Fruit fly (Drosophila melanogaster) whole organism, embryonic: ENCODE data around the gene bun.

Source experiments
- Blimp-1 ChIP-seq: fragments of 200-800 bp; sonication (Bioruptor generic); optimal IDR thresholded peaks from 3 replicates; lab custom pipeline; 2018; ENCODE audit warnings: missing biosample characterization, missing genetic modification characterization, mild to moderate bottlenecking, moderate library complexity, missing genetic modification reagents
- Bteb2 ChIP-seq: fragments of 200-800 bp; sonication (Bioruptor generic); optimal IDR thresholded peaks from 2 replicates; lab custom pipeline; 2016; ENCODE audit warnings: missing biosample characterization, missing genetic modification characterization
- CG11247 ChIP-seq: fragments of 200-800 bp; sonication (Bioruptor generic); IDR thresholded peaks from 2 replicates; pipeline ENCODE4 v1.3.6; 2022; ENCODE audit warnings: missing biosample characterization, missing genetic modification characterization
- CG13894 ChIP-seq: fragments of 200-800 bp; sonication (Bioruptor generic); optimal IDR thresholded peaks from 3 replicates; lab custom pipeline; 2018; ENCODE audit warnings: missing biosample characterization, mild to moderate bottlenecking, missing genetic modification characterization, moderate library complexity
- CG1603 ChIP-seq: fragments of 200-800 bp; sonication (Bioruptor generic); optimal IDR thresholded peaks from 2 replicates; lab custom pipeline; 2019; ENCODE audit warnings: missing biosample characterization, mild to moderate bottlenecking, missing genetic modification characterization, moderate library complexity
- CG18599 ChIP-seq: fragments of 200-800 bp; sonication (Bioruptor generic); optimal IDR thresholded peaks from 3 replicates; lab custom pipeline; 2017; ENCODE audit warnings: missing biosample characterization, missing genetic modification characterization, mild to moderate bottlenecking, moderate library complexity, missing genetic modification reagents
- CG2120 ChIP-seq: fragments of 200-800 bp; sonication (Bioruptor generic); optimal IDR thresholded peaks from 3 replicates; lab custom pipeline; 2016; ENCODE audit warnings: missing biosample characterization, missing genetic modification characterization
- CG2199 ChIP-seq: fragments of 200-800 bp; sonication (Bioruptor generic); IDR thresholded peaks from 3 replicates; pipeline ENCODE4 v1.3.6; 2022; ENCODE audit warnings: missing biosample characterization, missing genetic modification characterization
- CG32532 ChIP-seq: fragments of 200-800 bp; sonication (Bioruptor generic); IDR thresholded peaks from 2 replicates; pipeline ENCODE4 v1.3.6; 2022; ENCODE audit warnings: missing biosample characterization, missing genetic modification characterization
- CG34376 ChIP-seq: fragments of 200-800 bp; sonication (Bioruptor generic); optimal IDR thresholded peaks from 2 replicates; lab custom pipeline; 2018; ENCODE audit warnings: missing biosample characterization, mild to moderate bottlenecking, missing genetic modification characterization
- CG4404 ChIP-seq: fragments of 200-800 bp; sonication (Bioruptor generic); IDR thresholded peaks from 2 replicates; pipeline ENCODE4 v1.3.6; 2022; ENCODE audit warnings: missing biosample characterization, missing genetic modification characterization
- CG6175 ChIP-seq: fragments of 200-800 bp; sonication (Bioruptor generic); IDR thresholded peaks from 3 replicates; pipeline ENCODE4 v1.3.6; 2022; ENCODE audit warnings: missing biosample characterization, missing genetic modification characterization
- CG7963 ChIP-seq: fragments of 200-800 bp; sonication (Bioruptor generic); IDR thresholded peaks from 3 replicates; pipeline ENCODE4 v1.3.6; 2022; ENCODE audit warnings: missing biosample characterization, missing genetic modification characterization; ENCODE audit not compliant: partially characterized antibody
- CG8290 ChIP-seq, 3 experiments: fragments of 200-800 bp; sonication (Bioruptor generic); optimal IDR thresholded peaks; 2 replicates each; lab custom pipeline; 2016 to 2019; ENCODE audit warnings: missing biosample characterization in 3 of 3, missing genetic modification characterization in 3 of 3, mild to moderate bottlenecking in 2 of 3, moderate library complexity in 1 of 3
- CG9932 ChIP-seq: fragments of 200-800 bp; sonication (Bioruptor generic); IDR thresholded peaks from 2 replicates; pipeline ENCODE4 v1.3.6; 2022; ENCODE audit warnings: missing biosample characterization, missing genetic modification characterization
- HmgZ ChIP-seq: fragments of 200-800 bp; sonication (Bioruptor generic); optimal IDR thresholded peaks from 2 replicates; lab custom pipeline; 2018; ENCODE audit warnings: missing biosample characterization, mild to moderate bottlenecking, missing genetic modification characterization
- Med ChIP-seq: fragments of 200-800 bp; sonication (Bioruptor generic); peaks from one replicate; lab custom pipeline; 2016; ENCODE audit warnings: missing biosample characterization, missing genetic modification characterization, mild to moderate bottlenecking, inconsistent platforms, moderate library complexity
- Meics ChIP-seq: fragments of 200-800 bp; sonication (Bioruptor generic); optimal IDR thresholded peaks from 2 replicates; lab custom pipeline; 2017; ENCODE audit warnings: missing biosample characterization, mild to moderate bottlenecking, missing genetic modification characterization
- Rfx ChIP-seq: fragments of 200-800 bp; sonication (Bioruptor generic); IDR thresholded peaks from 2 replicates; pipeline ENCODE4 v1.3.6; 2022; ENCODE audit warnings: missing biosample characterization, missing genetic modification characterization
- ap ChIP-seq: fragments of 200-800 bp; sonication (Bioruptor generic); IDR thresholded peaks from 2 replicates; pipeline ENCODE4 v1.3.6; 2022; ENCODE audit warnings: missing biosample characterization, missing genetic modification characterization
- bbx ChIP-seq: fragments of 200-800 bp; sonication (Bioruptor generic); IDR thresholded peaks from 2 replicates; pipeline ENCODE4 v1.3.6; 2022; ENCODE audit warnings: missing biosample characterization, missing genetic modification characterization; ENCODE audit not compliant: partially characterized antibody
- bigmax ChIP-seq: fragments of 200-800 bp; sonication (Bioruptor generic); optimal IDR thresholded peaks from 2 replicates; lab custom pipeline; 2018; ENCODE audit warnings: missing biosample characterization, mild to moderate bottlenecking, missing genetic modification characterization
- br ChIP-seq: fragments of >200 bp; optimal IDR thresholded peaks from 2 replicates; lab custom pipeline; 2017
- chif ChIP-seq, 2 experiments: fragments of 200-800 bp; sonication (Bioruptor generic); optimal IDR thresholded peaks; 3 replicates each; lab custom pipeline; 2016; ENCODE audit warnings: missing biosample characterization in 2 of 2, missing genetic modification characterization in 2 of 2
- dati ChIP-seq: fragments of 200-800 bp; sonication (Bioruptor generic); IDR thresholded peaks from 2 replicates; pipeline ENCODE4 v1.3.6; 2022; ENCODE audit warnings: missing biosample characterization, missing genetic modification characterization
- dmrt11E ChIP-seq: fragments of 200-800 bp; sonication (Bioruptor generic); optimal IDR thresholded peaks from 3 replicates; lab custom pipeline; 2018; ENCODE audit warnings: missing biosample characterization, mild to moderate bottlenecking, missing genetic modification characterization, moderate library complexity
- exex ChIP-seq: fragments of 200-800 bp; sonication (Bioruptor generic); optimal IDR thresholded peaks from 4 replicates; lab custom pipeline; 2018; ENCODE audit warnings: missing biosample characterization, mild to moderate bottlenecking, missing genetic modification characterization, moderate library complexity
- gem ChIP-seq: fragments of 200-800 bp; sonication (Bioruptor generic); optimal IDR thresholded peaks from 2 replicates; lab custom pipeline; 2019; ENCODE audit warnings: missing biosample characterization, mild to moderate bottlenecking, missing genetic modification characterization, moderate library complexity
- gt ChIP-seq: fragments of 200-800 bp; sonication (Bioruptor generic); IDR thresholded peaks from 2 replicates; pipeline ENCODE4 v1.3.6; 2022; ENCODE audit warnings: missing biosample characterization, missing genetic modification characterization
- kah ChIP-seq: fragments of 200-800 bp; sonication (Bioruptor generic); optimal IDR thresholded peaks from 2 replicates; lab custom pipeline; 2018; ENCODE audit warnings: missing biosample characterization, mild to moderate bottlenecking, missing genetic modification characterization
- kay ChIP-seq: fragments of 200-800 bp; sonication (Bioruptor generic); optimal IDR thresholded peaks from 2 replicates; lab custom pipeline; 2016; ENCODE audit warnings: missing biosample characterization, missing genetic modification characterization
- knrl ChIP-seq: fragments of 200-800 bp; sonication (Bioruptor generic); IDR thresholded peaks from 3 replicates; pipeline ENCODE4 v1.3.6; 2022; ENCODE audit warnings: missing biosample characterization, missing genetic modification characterization; ENCODE audit not compliant: partially characterized antibody
- lilli ChIP-seq: fragments of 200-800 bp; sonication (Bioruptor generic); optimal IDR thresholded peaks from 3 replicates; lab custom pipeline; 2016; ENCODE audit warnings: missing biosample characterization, missing genetic modification characterization
- nmo ChIP-seq: fragments of 200-800 bp; sonication (Bioruptor generic); optimal IDR thresholded peaks from 2 replicates; lab custom pipeline; 2018; ENCODE audit warnings: missing biosample characterization, mild to moderate bottlenecking, missing genetic modification characterization, moderate library complexity
- row ChIP-seq: fragments of 200-800 bp; sonication (Bioruptor generic); IDR thresholded peaks from 3 replicates; pipeline ENCODE4 v1.3.6; 2022; ENCODE audit warnings: missing biosample characterization, missing genetic modification characterization
- sd ChIP-seq: fragments of 200-800 bp; sonication (Bioruptor generic); optimal IDR thresholded peaks from 3 replicates; lab custom pipeline; 2018; ENCODE audit warnings: missing biosample characterization, mild to moderate bottlenecking, missing genetic modification characterization, moderate library complexity
- sens ChIP-seq: fragments of 200-800 bp; sonication (Bioruptor generic); peaks from one replicate; lab custom pipeline; 2016; ENCODE audit warnings: missing biosample characterization, missing genetic modification characterization
- seq ChIP-seq: fragments of 200-800 bp; sonication (Bioruptor generic); IDR thresholded peaks from 2 replicates; pipeline ENCODE4 v1.3.6; 2022; ENCODE audit warnings: missing biosample characterization, missing genetic modification characterization
- so ChIP-seq: fragments of 200-800 bp; sonication (Bioruptor generic); IDR thresholded peaks from 3 replicates; pipeline ENCODE4 v1.3.6; 2022; ENCODE audit warnings: missing biosample characterization, missing genetic modification characterization
- sob ChIP-seq: fragments of 200-800 bp; sonication (Bioruptor generic); IDR thresholded peaks from 2 replicates; pipeline ENCODE4 v1.3.6; 2022; ENCODE audit warnings: missing biosample characterization, missing genetic modification characterization
- ssp ChIP-seq: fragments of 200-800 bp; sonication (Bioruptor generic); IDR thresholded peaks from 2 replicates; pipeline ENCODE4 v1.3.6; 2022; ENCODE audit warnings: missing biosample characterization, missing genetic modification characterization
- sug ChIP-seq: fragments of 200-800 bp; optimal IDR thresholded peaks from 2 replicates; lab custom pipeline; 2019; ENCODE audit warnings: missing biosample characterization, mild to moderate bottlenecking, missing genetic modification characterization, moderate library complexity
- vfl ChIP-seq: fragments of 200-800 bp; sonication (Bioruptor generic); optimal IDR thresholded peaks from 2 replicates; lab custom pipeline; 2016; ENCODE audit warnings: missing biosample characterization, missing genetic modification characterization
- vvl ChIP-seq: fragments of 200-800 bp; sonication (Bioruptor generic); IDR thresholded peaks from 2 replicates; pipeline ENCODE4 v1.3.6; 2022; ENCODE audit warnings: missing biosample characterization, missing genetic modification characterization
- wdn ChIP-seq: fragments of 200-800 bp; sonication (Bioruptor generic); IDR thresholded peaks from 2 replicates; pipeline ENCODE4 v1.3.6; 2022; ENCODE audit warnings: missing biosample characterization, missing genetic modification characterization

The bun gene

dm6 chr2L:12528376-12528775 is 18.0 kb downstream of the bun start:
- no peak for TF ChIP-seq gt
- peak; percentile 71 for TF ChIP-seq kah (GFP tag; lab: Kevin White, UChicago)
- TF ChIP-seq CG34376 (GFP tag; lab: Kevin White, UChicago): no peak
- peak; percentile 5 for TF ChIP-seq CG2120 (GFP tag; lab: Kevin White, UChicago)
- TF ChIP-seq sens (GFP tag; lab: Kevin White, UChicago): peak; percentile 78
- peak; percentile 27; the same call in 1 of the 2 replicates for TF ChIP-seq CG32532 (GFP tag; lab: Robert Waterston, UW)
- TF ChIP-seq sug (tag; lab: Kevin White, UChicago): peak; percentile 37
- TF ChIP-seq chif (GFP tag; optimal IDR thresholded peaks at IDR 0.05; lab: Kevin White, UChicago): peak in 1 of 2 experiments; percentile 44
- TF ChIP-seq knrl (GFP tag; lab: Robert Waterston, UW): no peak
- TF ChIP-seq sob (GFP tag; lab: Robert Waterston, UW): 0 out of 2 replicates have a peak, but pooled peaks have one; percentile 20
- peak; percentile 17; the same call in 1 of the 3 replicates for TF ChIP-seq CG2199 (GFP tag; lab: Robert Waterston, UW)
- TF ChIP-seq Med (GFP tag; lab: Kevin White, UChicago): peak; percentile 80
- peak; percentile 3 for TF ChIP-seq gem (tag; lab: Kevin White, UChicago)
- TF ChIP-seq CG8290 (GFP tag; optimal IDR thresholded peaks at IDR 0.05; lab: Kevin White, UChicago): no peak
- peak in 1 of 2 experiments; percentile 39 for TF ChIP-seq CG8290 (tag; optimal IDR thresholded peaks at IDR 0.05; lab: Kevin White, UChicago)
- 0 out of 3 replicates have a peak, but pooled peaks have one; percentile 19 for TF ChIP-seq row (GFP tag; lab: Robert Waterston, UW)
- TF ChIP-seq so (GFP tag; lab: Robert Waterston, UW): 0 out of 3 replicates have a peak, but pooled peaks have one; percentile 13
- TF ChIP-seq bigmax (GFP tag; lab: Kevin White, UChicago): no peak
- TF ChIP-seq seq (GFP tag; lab: Robert Waterston, UW): no peak
- TF ChIP-seq Bteb2 (GFP tag; lab: Kevin White, UChicago): no peak
- TF ChIP-seq HmgZ (tag; lab: Kevin White, UChicago): peak; percentile 1
- TF ChIP-seq CG18599 (GFP tag; lab: Kevin White, UChicago): peak; percentile 10
- TF ChIP-seq dati (GFP tag; lab: Robert Waterston, UW): 0 out of 2 replicates have a peak, but pooled peaks have one; percentile 16
- peak; percentile 20 for TF ChIP-seq sd (tag; lab: Kevin White, UChicago)
- no peak for TF ChIP-seq ssp (GFP tag; lab: Robert Waterston, UW)
- TF ChIP-seq bbx (GFP tag; lab: Robert Waterston, UW): no peak
- peak; percentile 24 for TF ChIP-seq lilli (GFP tag; lab: Kevin White, UChicago)
- no peak for TF ChIP-seq wdn (GFP tag; lab: Robert Waterston, UW)
- TF ChIP-seq CG1603 (tag; lab: Kevin White, UChicago): no peak
- TF ChIP-seq exex (tag; lab: Kevin White, UChicago): peak; percentile 17
- TF ChIP-seq kay (GFP tag; lab: Kevin White, UChicago): no peak
- peak; percentile 44 for TF ChIP-seq CG9932 (GFP tag; lab: Robert Waterston, UW)
- TF ChIP-seq CG13894 (tag; lab: Kevin White, UChicago): no peak
- TF ChIP-seq Blimp-1 (GFP tag; lab: Kevin White, UChicago): peak; percentile 19
- no peak for TF ChIP-seq ap (GFP tag; lab: Robert Waterston, UW)
- TF ChIP-seq Rfx: 0 out of 2 replicates have a peak, but pooled peaks have one; percentile 29
- TF ChIP-seq CG6175 (GFP tag; lab: Robert Waterston, UW): no peak
- TF ChIP-seq CG7963: no peak
- no peak for TF ChIP-seq vfl
- TF ChIP-seq CG4404 (GFP tag; lab: Robert Waterston, UW): 0 out of 2 replicates have a peak, but pooled peaks have one; percentile 10
- TF ChIP-seq br (lab: Kevin White, UChicago): no peak
- no peak for TF ChIP-seq nmo (GFP tag; lab: Kevin White, UChicago)
- no peak for TF ChIP-seq dmrt11E (tag; lab: Kevin White, UChicago)
- TF ChIP-seq CG11247 (GFP tag; lab: Robert Waterston, UW): peak; percentile 28; the same call in 1 of the 2 replicates
- TF ChIP-seq vvl (GFP tag; lab: Robert Waterston, UW): 0 out of 2 replicates have a peak, but pooled peaks have one; percentile 14
- peak; percentile 6 for TF ChIP-seq Meics (GFP tag; lab: Kevin White, UChicago)
